Fruit fly (Drosophila melanogaster) whole organism, adult: ENCODE measurements around the gene CG31775.

Experiments used
- CG11617 ChIP-seq: fragments of 200-800 bp; sonication (Bioruptor generic); optimal IDR thresholded peaks from 2 replicates; lab custom pipeline; 2017; ENCODE audit warnings: mild to moderate bottlenecking, missing biosample characterization, missing genetic modification reagents, missing genetic modification characterization
- CG12768 ChIP-seq: fragments of 200-800 bp; sonication (Bioruptor generic); optimal IDR thresholded peaks from 2 replicates; lab custom pipeline; 2017; ENCODE audit warnings: missing biosample characterization, missing genetic modification characterization, mild to moderate bottlenecking, moderate library complexity, missing genetic modification reagents
- CG14711 ChIP-seq: fragments of 200-800 bp; sonication (Bioruptor generic); optimal IDR thresholded peaks from 2 replicates; lab custom pipeline; 2018; ENCODE audit warnings: missing biosample characterization, mild to moderate bottlenecking, missing genetic modification characterization, moderate library complexity
- CG1620 ChIP-seq: fragments of 200-800 bp; sonication (Bioruptor generic); optimal IDR thresholded peaks from 2 replicates; lab custom pipeline; 2016; ENCODE audit warnings: missing biosample characterization, missing genetic modification characterization
- CG33017 ChIP-seq: fragments of 200-800 bp; sonication (Bioruptor generic); optimal IDR thresholded peaks from 2 replicates; lab custom pipeline; 2018; ENCODE audit warnings: missing biosample characterization, mild to moderate bottlenecking, missing genetic modification characterization, moderate library complexity
- CG5204 ChIP-seq: fragments of 200-800 bp; sonication (Bioruptor generic); optimal IDR thresholded peaks from 2 replicates; lab custom pipeline; 2016; ENCODE audit warnings: missing biosample characterization, missing genetic modification characterization
- CG7045 ChIP-seq: fragments of 200-800 bp; sonication (Bioruptor generic); optimal IDR thresholded peaks from 2 replicates; lab custom pipeline; 2017; ENCODE audit warnings: missing biosample characterization, mild to moderate bottlenecking, missing genetic modification characterization
- CG7101 ChIP-seq: fragments of 200-800 bp; sonication (Bioruptor generic); optimal IDR thresholded peaks from 2 replicates; lab custom pipeline; 2018; ENCODE audit warnings: missing biosample characterization, mild to moderate bottlenecking, missing genetic modification characterization, moderate library complexity
- Clk ChIP-seq: fragments of 200-800 bp; sonication (Bioruptor generic); optimal IDR thresholded peaks from 2 replicates; lab custom pipeline; 2017; ENCODE audit warnings: missing biosample characterization, missing genetic modification characterization
- Crg-1 ChIP-seq: fragments of 200-800 bp; sonication (Bioruptor generic); optimal IDR thresholded peaks from 2 replicates; lab custom pipeline; 2016; ENCODE audit warnings: missing biosample characterization, missing genetic modification characterization
- Hr96 ChIP-seq: fragments of 200-800 bp; sonication (Bioruptor generic); optimal IDR thresholded peaks from 2 replicates; lab custom pipeline; 2016; ENCODE audit warnings: missing biosample characterization, missing genetic modification characterization
- Mnt ChIP-seq: fragments of 200-800 bp; sonication (Bioruptor generic); optimal IDR thresholded peaks from 2 replicates; lab custom pipeline; 2016; ENCODE audit warnings: missing biosample characterization, mild to moderate bottlenecking, missing genetic modification characterization
- bab1 ChIP-seq: fragments of 200-800 bp; sonication (Bioruptor generic); optimal IDR thresholded peaks from 3 replicates; lab custom pipeline; 2019; ENCODE audit warnings: missing biosample characterization, mild to moderate bottlenecking, missing genetic modification characterization, moderate library complexity
- cic ChIP-seq: fragments of 200-800 bp; sonication (Bioruptor generic); optimal IDR thresholded peaks from 2 replicates; lab custom pipeline; 2017; ENCODE audit warnings: missing biosample characterization, mild to moderate bottlenecking, missing genetic modification characterization, moderate library complexity
- cnc ChIP-seq, 2 experiments: fragments of >200 bp; optimal IDR thresholded peaks; 2 replicates each; lab custom pipeline; 2017
- kay ChIP-seq: fragments of 200-800 bp; sonication (Bioruptor generic); peaks from one replicate; lab custom pipeline; 2016; ENCODE audit warnings: missing biosample characterization, missing genetic modification characterization, borderline replicate concordance
- ovo ChIP-seq: fragments of 200-800 bp; sonication (Bioruptor generic); optimal IDR thresholded peaks from 2 replicates; lab custom pipeline; 2016; ENCODE audit warnings: missing biosample characterization, missing genetic modification characterization
- pad ChIP-seq: fragments of 200-800 bp; sonication (Bioruptor generic); optimal IDR thresholded peaks from 3 replicates; lab custom pipeline; 2017; ENCODE audit warnings: missing biosample characterization, missing genetic modification characterization, mild to moderate bottlenecking, moderate library complexity, missing genetic modification reagents
- tj ChIP-seq: fragments of 200-800 bp; sonication (Bioruptor generic); optimal IDR thresholded peaks from 3 replicates; lab custom pipeline; 2017; ENCODE audit warnings: missing biosample characterization, mild to moderate bottlenecking, missing genetic modification characterization, moderate library complexity
- toe ChIP-seq: fragments of 200-800 bp; sonication (Bioruptor generic); optimal IDR thresholded peaks from 2 replicates; lab custom pipeline; 2016; ENCODE audit warnings: missing biosample characterization, missing genetic modification characterization

CG31775 gene

dm6 chr2L:14699501-14700077 is 38.0 kb downstream of the CG31775 start:
- TF ChIP-seq tj (peak; percentile 9), Mnt (no peak), CG12768 (GFP tag; lab: Kevin White, UChicago) (no peak)

dm6 chr2L:14698980-14699379 is 38.6 kb downstream of the CG31775 start:
- TF ChIP-seq tj: no peak
- TF ChIP-seq toe: no peak
- TF ChIP-seq CG11617 (GFP tag; lab: Kevin White, UChicago): no peak
- no peak for TF ChIP-seq CG14711 (tag; lab: Kevin White, UChicago)
- TF ChIP-seq cic (GFP tag; lab: Kevin White, UChicago): no peak
- TF ChIP-seq CG1620 (GFP tag; lab: Kevin White, UChicago): no peak
- no peak for TF ChIP-seq ovo
- TF ChIP-seq CG5204: no peak
- no peak for TF ChIP-seq CG7045
- no peak for TF ChIP-seq Mnt
- no peak for TF ChIP-seq Clk

dm6 chr2L:14697938-14698337 is 39.6 kb downstream of the CG31775 start:
- TF ChIP-seq kay (GFP tag; lab: Kevin White, UChicago): peak; percentile 56
- no peak for TF ChIP-seq Mnt

dm6 chr2L:14693620-14694019 is 43.9 kb downstream of the CG31775 start:
- no peak for TF ChIP-seq CG11617 (GFP tag; lab: Kevin White, UChicago)
- no peak for TF ChIP-seq kay (GFP tag; lab: Kevin White, UChicago)
- TF ChIP-seq CG33017 (tag; lab: Kevin White, UChicago): no peak
- TF ChIP-seq bab1 (GFP tag; lab: Kevin White, UChicago): no peak
- no peak for TF ChIP-seq CG12768 (GFP tag; lab: Kevin White, UChicago)
- no peak for TF ChIP-seq CG7045
- TF ChIP-seq cnc (optimal IDR thresholded peaks at IDR 0.05; lab: Kevin White, UChicago): no peak
- no peak for TF ChIP-seq Mnt
- no peak for TF ChIP-seq ovo
- TF ChIP-seq Hr96: no peak

dm6 chr2L:14690791-14691190 is 46.8 kb downstream of the CG31775 start:
- TF ChIP-seq CG1620 (GFP tag; lab: Kevin White, UChicago) (no peak), CG12768 (GFP tag; lab: Kevin White, UChicago) (no peak), ovo (no peak), Hr96 (no peak), pad (GFP tag; lab: Kevin White, UChicago) (no peak), bab1 (GFP tag; lab: Kevin White, UChicago) (no peak), CG7045 (no peak), CG11617 (GFP tag; lab: Kevin White, UChicago) (no peak), toe (no peak), kay (GFP tag; lab: Kevin White, UChicago) (no peak), cic (GFP tag; lab: Kevin White, UChicago) (no peak), cnc (optimal IDR thresholded peaks at IDR 0.05; lab: Kevin White, UChicago) (no peak), CG33017 (tag; lab: Kevin White, UChicago) (no peak), CG7101 (tag; lab: Kevin White, UChicago) (no peak), Mnt (no peak), Crg-1 (GFP tag; lab: Kevin White, UChicago) (no peak), Clk (no peak), CG5204 (no peak), CG14711 (tag; lab: Kevin White, UChicago) (no peak), tj (no peak)

- TF ChIP-seq Crg-1 (GFP tag; lab: Kevin White, UChicago) (no peak), kay (GFP tag; lab: Kevin White, UChicago) (peak; percentile 50)
These were observed 47.3 kb downstream of the CG31775 start for dm6 chr2L:14690285-14690684.

dm6 chr2L:14688922-14689711 is 48.5 kb downstream of the CG31775 start, which contains the start of gene osp:
TSS of gene osp (minus strand) at chr2L:14689340.
- TF ChIP-seq ovo: peak; percentile 56
- TF ChIP-seq Mnt: peak; percentile 71
- TF ChIP-seq Crg-1 (GFP tag; lab: Kevin White, UChicago): peak; percentile 4
- TF ChIP-seq CG7101 (tag; lab: Kevin White, UChicago): peak; percentile 98
- peak; percentile 88 for TF ChIP-seq CG7045
- TF ChIP-seq CG1620 (GFP tag; lab: Kevin White, UChicago): peak; percentile 20
- TF ChIP-seq bab1 (GFP tag; lab: Kevin White, UChicago): peak; percentile 97
- peak; percentile 85 for TF ChIP-seq CG12768 (GFP tag; lab: Kevin White, UChicago)
- peak; percentile 16 for TF ChIP-seq Clk
- peak; percentile 3 for TF ChIP-seq Hr96
- no peak for TF ChIP-seq CG5204
- TF ChIP-seq CG11617 (GFP tag; lab: Kevin White, UChicago): peak; percentile 55
- peak; percentile 8 for TF ChIP-seq kay (GFP tag; lab: Kevin White, UChicago)
- TF ChIP-seq cic (GFP tag; lab: Kevin White, UChicago): peak; percentile 24
- peak; percentile 97 for TF ChIP-seq CG14711 (tag; lab: Kevin White, UChicago)
- no peak for TF ChIP-seq cnc (optimal IDR thresholded peaks at IDR 0.05; lab: Kevin White, UChicago)
- TF ChIP-seq pad (GFP tag; lab: Kevin White, UChicago): peak; percentile 65
- peak; percentile 53 for TF ChIP-seq toe
- peak; percentile 76 for TF ChIP-seq tj
- TF ChIP-seq CG33017 (tag; lab: Kevin White, UChicago): peak; percentile 98
